Worm (Caenorhabditis elegans): ENCODE measurements around the gene F46B6.9.

F46B6.9 gene

DNA sequence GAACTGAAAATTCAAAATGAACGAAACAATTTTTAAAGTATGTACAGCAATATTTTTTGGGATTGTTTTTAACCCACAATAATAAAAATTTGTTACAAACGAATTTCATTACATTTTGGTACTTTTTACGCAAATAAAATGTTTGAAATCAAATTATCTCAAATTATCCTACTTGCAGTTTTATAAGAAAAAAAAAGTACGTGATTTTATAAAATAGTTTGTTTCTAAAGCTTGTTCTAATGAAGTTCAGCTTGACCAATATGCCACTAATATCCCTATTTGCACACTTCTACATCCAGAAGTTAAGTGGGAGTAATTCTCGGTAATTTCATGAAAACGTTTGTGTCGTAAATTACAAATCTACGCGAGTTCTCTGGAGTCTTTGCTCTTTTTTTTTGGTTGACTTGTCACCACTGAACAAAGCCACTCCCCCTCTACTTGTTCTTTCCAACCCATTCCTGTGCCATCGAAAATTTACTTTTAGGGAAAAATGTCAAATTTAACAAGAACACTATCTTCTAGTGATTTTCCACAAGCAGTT, 46.8 kb downstream of the F46B6.9 start, which contains the start of gene sru-8:
TSS of gene sru-8 (plus strand) at position 491 of the 541 bp plus-strand sequence.
- no peak for TF ChIP-seq rcor-1 (GFP tag; IDR thresholded peaks at IDR 0.05)
- no peak for TF ChIP-seq ZK185.1 (tag; optimal IDR thresholded peaks at IDR 0.05; ENCODE audit: poor library complexity, severe bottlenecking)
- TF ChIP-seq xnd-1 (tag; optimal IDR thresholded peaks at IDR 0.05), result no peak
- TF ChIP-seq F39B2.1 (GFP tag; IDR thresholded peaks at IDR 0.05), result no peak
- no peak for TF ChIP-seq hmg-20 (GFP tag; IDR thresholded peaks at IDR 0.05)
- no peak for TF ChIP-seq nfya-2 (GFP tag; IDR thresholded peaks at IDR 0.05)
- TF ChIP-seq hlh-26 (GFP tag; conservative IDR thresholded peaks at IDR 0.05), result no peak
- TF ChIP-seq zim-3 (tag; optimal IDR thresholded peaks at IDR 0.05), result no peak
- no peak for TF ChIP-seq hsf-1 (GFP tag; IDR thresholded peaks at IDR 0.05)

Measured in whole organism, young adult.